Worm (Caenorhabditis elegans) whole organism, late embryonic: ENCODE results near the gene F27D9.13.

ENCODE experiments used
- C38D4.7 ChIP-seq: fragments of 200-800 bp; sonication (Bioruptor generic); optimal IDR thresholded peaks from 2 replicates; lab custom pipeline; 2018; ENCODE audit warnings: mild to moderate bottlenecking, missing genetic modification characterization, moderate library complexity, missing compliant biosample characterization
- ceh-22 ChIP-seq: sonication (generic microtip); optimal IDR thresholded peaks from 2 replicates; lab custom pipeline; 2017; ENCODE audit warnings: missing biosample characterization, missing genetic modification characterization
- che-1 ChIP-seq: sonication (generic microtip); optimal IDR thresholded peaks from 2 replicates; lab custom pipeline; 2016; ENCODE audit warnings: mild to moderate bottlenecking, missing genetic modification characterization, missing compliant biosample characterization
- dmd-4 ChIP-seq: sonication (generic microtip); optimal IDR thresholded peaks from 2 replicates; lab custom pipeline; 2016; ENCODE audit warnings: borderline replicate concordance, missing genetic modification characterization, missing compliant biosample characterization
- elt-2 ChIP-seq: sonication (generic microtip); optimal IDR thresholded peaks from 2 replicates; lab custom pipeline; 2016; ENCODE audit warnings: missing genetic modification reagents, missing genetic modification characterization, missing compliant biosample characterization
- fax-1 ChIP-seq: sonication (generic microtip); optimal IDR thresholded peaks from 2 replicates; lab custom pipeline; 2016; ENCODE audit warnings: missing genotype, missing genetic modification characterization, missing compliant biosample characterization
- fkh-10 ChIP-seq: fragments of 150-350 bp; optimal IDR thresholded peaks from 2 replicates; lab custom pipeline; 2014; ENCODE audit warnings: missing biosample characterization, missing genetic modification reagents, missing genetic modification characterization
- hlh-30 ChIP-seq: sonication (generic microtip); optimal IDR thresholded peaks from 2 replicates; lab custom pipeline; 2017; ENCODE audit warnings: antibody characterized with exemption, missing genetic modification characterization, missing compliant biosample characterization; ENCODE audit not compliant: insufficient read depth
- odd-2 ChIP-seq: sonication (generic microtip); optimal IDR thresholded peaks from 2 replicates; lab custom pipeline; 2017; ENCODE audit warnings: antibody characterized with exemption, mild to moderate bottlenecking, missing genetic modification characterization, missing compliant biosample characterization
- pat-9 ChIP-seq: fragments of 200-800 bp; sonication (Bioruptor generic); optimal IDR thresholded peaks from 2 replicates; lab custom pipeline; 2018; ENCODE audit warnings: mild to moderate bottlenecking, missing genetic modification characterization, moderate library complexity, missing compliant biosample characterization
- pqm-1 ChIP-seq: sonication (generic microtip); optimal IDR thresholded peaks from 2 replicates; lab custom pipeline; 2016; ENCODE audit warnings: missing genetic modification characterization, missing compliant biosample characterization
- rnt-1 ChIP-seq: sonication (generic microtip); optimal IDR thresholded peaks from 2 replicates; lab custom pipeline; 2016; ENCODE audit warnings: missing genetic modification characterization, missing compliant biosample characterization
- unc-55 ChIP-seq: sonication (generic microtip); optimal IDR thresholded peaks from 2 replicates; lab custom pipeline; 2017; ENCODE audit warnings: missing biosample characterization, missing genetic modification reagents, missing genetic modification characterization
- unc-86 ChIP-seq: sonication (generic microtip); optimal IDR thresholded peaks from 2 replicates; lab custom pipeline; 2016; ENCODE audit warnings: missing genetic modification characterization, missing compliant biosample characterization

ce11 chrX:7707031-7707430 is 39.8 kb upstream of the F27D9.13 start, which contains the start of gene kvs-1:
- TF ChIP-seq rnt-1 (tag; lab: Kevin White, UChicago), result no peak
- TF ChIP-seq unc-86 (tag; lab: Kevin White, UChicago), result no peak
- TF ChIP-seq dmd-4 (tag; lab: Kevin White, UChicago), result no peak
- no peak for TF ChIP-seq unc-55 (GFP tag; lab: Kevin White, UChicago)
- TF ChIP-seq pqm-1, result no peak
- no peak for TF ChIP-seq pat-9 (tag; lab: Kevin White, UChicago)
- TF ChIP-seq C38D4.7 (GFP tag; lab: Kevin White, UChicago), result no peak
- no peak for TF ChIP-seq fkh-10 (GFP tag; lab: Kevin White, UChicago)
- TF ChIP-seq odd-2 (tag; lab: Kevin White, UChicago), result no peak
- TF ChIP-seq elt-2, result no peak
- TF ChIP-seq fax-1 (tag; lab: Kevin White, UChicago), result no peak
- no peak for TF ChIP-seq hlh-30 (tag; lab: Kevin White, UChicago)
- TF ChIP-seq che-1 (tag; lab: Kevin White, UChicago), result no peak
- no peak for TF ChIP-seq ceh-22
